Worm (Caenorhabditis elegans): Measurements from ENCODE around the gene cut-1.

Gene cut-1

ce11 chrII:11290109-11290784 is 21.3 kb downstream of the cut-1 start, which contains the start of gene C47G2.3:
C47G2.3 (minus strand) TSS chrII:11290159.
- TF ChIP-seq ceh-31 (tag; optimal IDR thresholded peaks at IDR 0.05) (peak; percentile 7), C08G9.2 (tag; optimal IDR thresholded peaks at IDR 0.05) (peak; percentile 26), elt-2 (tag; optimal IDR thresholded peaks at IDR 0.05) (peak; percentile 9), sox-2 (GFP tag; IDR thresholded peaks at IDR 0.05) (no peak)

ce11 chrII:11293433-11293832 is 24.5 kb downstream of the cut-1 start, which contains the start of gene C47G2.4:
C47G2.4 (minus strand) TSS chrII:11293606.
- TF ChIP-seq nfya-1 (tag; optimal IDR thresholded peaks at IDR 0.05) = peak; percentile 36
- peak; percentile 13 for TF ChIP-seq ceh-18 (tag; optimal IDR thresholded peaks at IDR 0.05)
- peak; percentile 70 for TF ChIP-seq ceh-34 (tag; optimal IDR thresholded peaks at IDR 0.05)
- TF ChIP-seq sdc-2 (tag; optimal IDR thresholded peaks at IDR 0.05) = no peak
- peak; percentile 27 for TF ChIP-seq C08G9.2 (tag; optimal IDR thresholded peaks at IDR 0.05)
- TF ChIP-seq pqm-1 (tag; optimal IDR thresholded peaks at IDR 0.05) = no peak
- TF ChIP-seq rnt-1 (tag; optimal IDR thresholded peaks at IDR 0.05) = peak; percentile 53
- TF ChIP-seq ets-4 (tag; optimal IDR thresholded peaks at IDR 0.05) = peak; percentile 40
- peak; percentile 35 for TF ChIP-seq pros-1 (tag; optimal IDR thresholded peaks at IDR 0.05)
- no peak for TF ChIP-seq pag-3 (tag; optimal IDR thresholded peaks at IDR 0.05; ENCODE audit: borderline replicate concordance)
- peak; percentile 22 for TF ChIP-seq ref-2 (tag; optimal IDR thresholded peaks at IDR 0.05)
- TF ChIP-seq elt-2 (tag; optimal IDR thresholded peaks at IDR 0.05) = peak; percentile 27
- TF ChIP-seq ceh-31 (tag; optimal IDR thresholded peaks at IDR 0.05) = peak; percentile 55

ce11 chrII:11297217-11297738 is 28.4 kb downstream of the cut-1 start, which contains the start of gene saps-1:
saps-1 (plus strand) TSS chrII:11297688.
- no peak for TF ChIP-seq dve-1 (tag; optimal IDR thresholded peaks at IDR 0.05)
- no peak for TF ChIP-seq eyg-1 (tag; optimal IDR thresholded peaks at IDR 0.05)
- TF ChIP-seq nfya-1 (tag; optimal IDR thresholded peaks at IDR 0.05) = no peak
- TF ChIP-seq ceh-34 (tag; optimal IDR thresholded peaks at IDR 0.05) = no peak
- no peak for TF ChIP-seq T23F11.4 (GFP tag; optimal IDR thresholded peaks at IDR 0.05)
- no peak for TF ChIP-seq elt-2 (tag; optimal IDR thresholded peaks at IDR 0.05)
- TF ChIP-seq sdc-2 (tag; optimal IDR thresholded peaks at IDR 0.05) = no peak
- no peak for TF ChIP-seq ets-4 (tag; optimal IDR thresholded peaks at IDR 0.05)
- no peak for TF ChIP-seq rnt-1 (tag; optimal IDR thresholded peaks at IDR 0.05)
- TF ChIP-seq ceh-45 (GFP tag; IDR thresholded peaks at IDR 0.05) = no peak
- no peak for TF ChIP-seq ceh-31 (tag; optimal IDR thresholded peaks at IDR 0.05)
- TF ChIP-seq ceh-30 (tag; optimal IDR thresholded peaks at IDR 0.05) = no peak
- TF ChIP-seq pha-4 (tag; optimal IDR thresholded peaks at IDR 0.05) = no peak
- TF ChIP-seq ceh-2 (tag; optimal IDR thresholded peaks at IDR 0.05) = no peak
- no peak for TF ChIP-seq pat-9 (tag; optimal IDR thresholded peaks at IDR 0.05)
- no peak for TF ChIP-seq pqm-1 (tag; optimal IDR thresholded peaks at IDR 0.05)

- TF ChIP-seq K09A11.1 (tag; optimal IDR thresholded peaks at IDR 0.05; ENCODE audit: insufficient read depth) = no peak
Observed at ce11 chrII:11301059-11301458, 32.1 kb downstream of the cut-1 start, which contains the start of gene raga-1. raga-1 (plus strand) TSS chrII:11301359.

ce11 chrII:11302591-11302990 is 33.7 kb downstream of the cut-1 start, which contains the start of gene samp-1:
samp-1 (plus strand) TSS chrII:11302891.
- TF ChIP-seq dmd-4 (tag; optimal IDR thresholded peaks at IDR 0.05; ENCODE audit: borderline replicate concordance) (no peak), madf-2 (tag; optimal IDR thresholded peaks at IDR 0.05) (no peak), elt-4 (tag; optimal IDR thresholded peaks at IDR 0.05) (no peak)

ce11 chrII:11305627-11306449 is 36.9 kb downstream of the cut-1 start, which contains the start of gene rsf-1:
rsf-1 (plus strand) TSS chrII:11306399.
- TF ChIP-seq tbx-2 (tag; optimal IDR thresholded peaks at IDR 0.05) (peak; percentile 37), ztf-16 (tag; optimal IDR thresholded peaks at IDR 0.05) (no peak), odd-2 (tag; optimal IDR thresholded peaks at IDR 0.05) (no peak), K02D7.2 (tag; optimal IDR thresholded peaks at IDR 0.05) (no peak), eyg-1 (tag; optimal IDR thresholded peaks at IDR 0.05) (no peak), ceh-45 (GFP tag; IDR thresholded peaks at IDR 0.05) (no peak), mec-3 (tag; optimal IDR thresholded peaks at IDR 0.05; ENCODE audit: borderline replicate concordance) (no peak), nhr-11 (tag; optimal IDR thresholded peaks at IDR 0.05) (no peak), lim-6 (tag; optimal IDR thresholded peaks at IDR 0.05) (no peak), pha-4 (tag; optimal IDR thresholded peaks at IDR 0.05) (no peak), nhr-232 (tag; optimal IDR thresholded peaks at IDR 0.05) (no peak), hlh-30 (tag; optimal IDR thresholded peaks at IDR 0.05; ENCODE audit: insufficient read depth) (peak; percentile 7), ahr-1 (tag; optimal IDR thresholded peaks at IDR 0.05) (no peak), lin-11 (tag; optimal IDR thresholded peaks at IDR 0.05) (no peak), ceh-19 (GFP tag; optimal IDR thresholded peaks at IDR 0.05) (no peak), pqm-1 (tag; optimal IDR thresholded peaks at IDR 0.05) (no peak)

Measured in whole organism, late embryonic.